Worm (Caenorhabditis elegans): Measurements from ENCODE around the gene pqn-62.

The pqn-62 gene

ce11 chrX:5213565-5213964 lies 17.7 kb downstream of the pqn-62 start:
- TF ChIP-seq sdz-12 (GFP tag; optimal IDR thresholded peaks at IDR 0.05), result no peak
- TF ChIP-seq vab-7 (GFP tag; IDR thresholded peaks at IDR 0.05), result no peak
- TF ChIP-seq zip-11 (GFP tag; IDR thresholded peaks at IDR 0.05), result no peak
- peak; percentile 55 for TF ChIP-seq lin-13 (GFP tag; optimal IDR thresholded peaks at IDR 0.05)
- no peak for TF ChIP-seq mdt-29 (GFP tag; IDR thresholded peaks at IDR 0.05)
- TF ChIP-seq jun-1 (tag; optimal IDR thresholded peaks at IDR 0.05), result no peak
- peak; percentile 46 for TF ChIP-seq nhr-102 (tag; optimal IDR thresholded peaks at IDR 0.05)
- no peak for TF ChIP-seq F44E2.7 (GFP tag; IDR thresholded peaks at IDR 0.05)
- TF ChIP-seq T20F7.1 (GFP tag; optimal IDR thresholded peaks at IDR 0.05), result peak; percentile 42
- TF ChIP-seq nhr-48 (tag; optimal IDR thresholded peaks at IDR 0.05), result peak; percentile 43
- no peak for TF ChIP-seq aly-2 (tag; optimal IDR thresholded peaks at IDR 0.05)
- no peak for TF ChIP-seq lim-7 (GFP tag; IDR thresholded peaks at IDR 0.05)
- no peak for TF ChIP-seq egl-43 (GFP tag; IDR thresholded peaks at IDR 0.05)
- no peak for TF ChIP-seq lin-38 (GFP tag; IDR thresholded peaks at IDR 0.05)
- TF ChIP-seq pqm-1 (tag; optimal IDR thresholded peaks at IDR 0.05), result peak; percentile 96
- no peak for TF ChIP-seq attf-4 (tag; optimal IDR thresholded peaks at IDR 0.05)
- TF ChIP-seq set-16 (GFP tag; IDR thresholded peaks at IDR 0.05), result no peak
- peak; percentile 66 for TF ChIP-seq tra-1 (GFP tag; IDR thresholded peaks at IDR 0.05)
- 0 out of 2 replicates have a peak, but pooled peaks have one; percentile 14 for TF ChIP-seq T26A8.4 (GFP tag; IDR thresholded peaks at IDR 0.05)
- TF ChIP-seq Y105C5A.15 (GFP tag; IDR thresholded peaks at IDR 0.05), result no peak
- no peak for TF ChIP-seq unc-130 (GFP tag; optimal IDR thresholded peaks at IDR 0.05)
- no peak for TF ChIP-seq zfp-3 (GFP tag; conservative IDR thresholded peaks at IDR 0.05)
- no peak for TF ChIP-seq nhr-41 (GFP tag; IDR thresholded peaks at IDR 0.05)
- TF ChIP-seq Y5F2A.4 (GFP tag; optimal IDR thresholded peaks at IDR 0.05), result no peak
- peak; percentile 88 for TF ChIP-seq dve-1 (tag; optimal IDR thresholded peaks at IDR 0.05; ENCODE audit: insufficient read depth)
- TF ChIP-seq ama-1 (optimal IDR thresholded peaks at IDR 0.05), result no peak
- TF ChIP-seq dpl-1 (GFP tag; optimal IDR thresholded peaks at IDR 0.05), result no peak
- TF ChIP-seq ZK337.2 (GFP tag; IDR thresholded peaks at IDR 0.05), result no peak
- no peak for TF ChIP-seq ceh-20 (GFP tag; IDR thresholded peaks at IDR 0.05)
- no peak for TF ChIP-seq F37D6.2 (tag; optimal IDR thresholded peaks at IDR 0.05)
- TF ChIP-seq skn-1 (tag; optimal IDR thresholded peaks at IDR 0.05), result no peak
- no peak for TF ChIP-seq lin-15B (tag; optimal IDR thresholded peaks at IDR 0.05)
- peak; percentile 97 for TF ChIP-seq nhr-28 (tag; optimal IDR thresholded peaks at IDR 0.05)
- TF ChIP-seq arid-1 (GFP tag; conservative IDR thresholded peaks at IDR 0.05), result no peak
- TF ChIP-seq lin-29 (GFP tag; IDR thresholded peaks at IDR 0.05), result no peak
- no peak for TF ChIP-seq lin-39 (tag; optimal IDR thresholded peaks at IDR 0.05)
- TF ChIP-seq nhr-77 (tag; optimal IDR thresholded peaks at IDR 0.05), result peak; percentile 88
- no peak for TF ChIP-seq ceh-32 (tag; optimal IDR thresholded peaks at IDR 0.05; ENCODE audit: poor library complexity)
- TF ChIP-seq F26F4.8 (GFP tag; conservative IDR thresholded peaks at IDR 0.05), result no peak
- TF ChIP-seq ctbp-1 (GFP tag; IDR thresholded peaks at IDR 0.05), result no peak
- TF ChIP-seq egl-27 (tag; optimal IDR thresholded peaks at IDR 0.05), result no peak
- TF ChIP-seq pha-4 (GFP tag; IDR thresholded peaks at IDR 0.05), result no peak; the same call in 1 of the 2 replicates
- no peak for TF ChIP-seq pha-4 (tag; optimal IDR thresholded peaks at IDR 0.05)
- no peak for TF ChIP-seq R02D3.7 (tag; optimal IDR thresholded peaks at IDR 0.05)
- no peak for TF ChIP-seq F10B5.3 (tag; optimal IDR thresholded peaks at IDR 0.05)
- peak in 1 of 2 experiments; percentile 41 for TF ChIP-seq mdl-1 (tag; optimal IDR thresholded peaks at IDR 0.05)
- TF ChIP-seq rbr-2 (tag; optimal IDR thresholded peaks at IDR 0.05), result no peak
- peak; percentile 46 for TF ChIP-seq ztf-7 (tag; optimal IDR thresholded peaks at IDR 0.05)
- no peak for TF ChIP-seq cey-2 (tag; optimal IDR thresholded peaks at IDR 0.05; ENCODE audit: borderline replicate concordance, insufficient read depth)
- TF ChIP-seq ztf-11 (tag; optimal IDR thresholded peaks at IDR 0.05), result no peak
- no peak for TF ChIP-seq spr-3 (GFP tag; optimal IDR thresholded peaks at IDR 0.05)
- no peak; the same call in 1 of the 2 replicates for TF ChIP-seq lin-1 (GFP tag; IDR thresholded peaks at IDR 0.05)
- no peak for TF ChIP-seq gei-8 (GFP tag; optimal IDR thresholded peaks at IDR 0.05)
